Fruit fly (Drosophila melanogaster) whole organism, embryonic: ENCODE results near the gene CG15406.

Experiments used
- B-H2 ChIP-seq: fragments of 200-800 bp; sonication (Bioruptor generic); optimal IDR thresholded peaks from 2 replicates; lab custom pipeline; 2018; ENCODE audit warnings: missing biosample characterization, mild to moderate bottlenecking, missing genetic modification characterization
- CG10366 ChIP-seq: fragments of 200-800 bp; sonication (Bioruptor generic); IDR thresholded peaks from 2 replicates; pipeline ENCODE4 v1.3.6; 2022; ENCODE audit warnings: missing biosample characterization, missing genetic modification characterization
- CG12236 ChIP-seq: fragments of 200-800 bp; sonication (Bioruptor generic); optimal IDR thresholded peaks from 2 replicates; lab custom pipeline; 2016; ENCODE audit warnings: missing biosample characterization, missing genetic modification characterization
- CG14441 ChIP-seq: fragments of 200-800 bp; sonication (Bioruptor generic); IDR thresholded peaks from 2 replicates; pipeline ENCODE4 v1.3.6; 2022; ENCODE audit warnings: missing biosample characterization, missing genetic modification characterization
- insv ChIP-seq, 2 experiments: fragments of 200-800 bp; sonication (Bioruptor generic); optimal IDR thresholded peaks; 3 replicates each; lab custom pipeline; 2016 to 2018; ENCODE audit warnings: missing biosample characterization in 2 of 2, missing genetic modification characterization in 2 of 2
- psq ChIP-seq: fragments of 200-800 bp; sonication (Bioruptor generic); optimal IDR thresholded peaks from 2 replicates; lab custom pipeline; 2017; ENCODE audit warnings: missing biosample characterization, missing genetic modification characterization
- tin ChIP-seq: fragments of 200-800 bp; sonication (Bioruptor generic); optimal IDR thresholded peaks from 3 replicates; lab custom pipeline; 2016; ENCODE audit warnings: missing biosample characterization, missing genetic modification characterization
- zfh1 ChIP-seq: fragments of 200-800 bp; sonication (Bioruptor generic); IDR thresholded peaks from 3 replicates; pipeline ENCODE4 v1.3.6; 2022; ENCODE audit warnings: missing biosample characterization, missing genetic modification characterization

DNA sequence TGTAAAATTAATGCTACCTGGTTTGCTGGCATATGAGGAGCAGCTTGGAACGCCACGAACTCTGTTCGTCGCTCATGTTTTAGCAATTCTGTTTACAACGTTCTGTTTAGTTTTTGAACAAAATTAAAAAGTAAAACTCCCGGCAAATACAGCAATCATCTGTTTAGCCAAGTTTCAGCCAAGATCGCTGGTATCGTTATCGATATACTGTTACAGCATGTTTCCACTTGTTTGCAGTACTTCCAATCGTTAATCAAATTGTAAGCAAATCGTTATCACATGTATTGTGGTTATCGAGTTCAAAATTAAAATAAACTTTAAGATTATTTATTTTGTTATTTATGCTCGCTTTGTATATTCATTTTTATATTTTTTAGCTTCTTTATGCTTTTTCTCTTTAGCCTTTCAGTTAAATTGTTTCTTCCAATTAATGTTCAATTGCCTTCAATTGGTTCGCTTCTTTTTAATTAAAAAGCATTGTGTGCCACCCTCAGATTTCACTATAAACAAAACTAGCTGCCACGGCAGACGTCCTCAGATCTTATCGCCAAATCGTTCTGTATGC lies 10.8 kb downstream of the CG15406 start, which contains the start of the genes Fign and CG8837:
- no peak for TF ChIP-seq CG12236 (GFP tag; lab: Kevin White, UChicago)
- TF ChIP-seq CG14441 (GFP tag; lab: Robert Waterston, UW) = no peak
- no peak for TF ChIP-seq zfh1
- no peak for TF ChIP-seq psq (GFP tag; lab: Kevin White, UChicago)
- TF ChIP-seq CG10366 (GFP tag; lab: Robert Waterston, UW) = no peak
- TF ChIP-seq insv (GFP tag; optimal IDR thresholded peaks at IDR 0.05; lab: Kevin White, UChicago) = no peak
- no peak for TF ChIP-seq tin
- no peak for TF ChIP-seq B-H2 (GFP tag; lab: Kevin White, UChicago)
